Fruit fly (Drosophila melanogaster) whole organism, embryonic: Measurements from ENCODE around the gene sud1.

ENCODE experiments used
- Atf3 ChIP-seq: fragments of 200-800 bp; sonication (Bioruptor generic); optimal IDR thresholded peaks from 3 replicates; lab custom pipeline; 2016; ENCODE audit warnings: missing biosample characterization, missing genetic modification characterization
- B-H1 ChIP-seq: fragments of 200-800 bp; sonication (Bioruptor generic); IDR thresholded peaks from 3 replicates; pipeline ENCODE4 v1.3.6; 2022; ENCODE audit warnings: missing biosample characterization, missing genetic modification characterization
- CG10431 ChIP-seq: fragments of 200-800 bp; sonication (Bioruptor generic); optimal IDR thresholded peaks from 3 replicates; lab custom pipeline; 2018; ENCODE audit warnings: missing biosample characterization, mild to moderate bottlenecking, missing genetic modification characterization
- CG11696 ChIP-seq: fragments of 200-800 bp; sonication (Bioruptor generic); IDR thresholded peaks from 2 replicates; pipeline ENCODE4 v1.3.6; 2022; ENCODE audit warnings: missing biosample characterization, missing genetic modification characterization
- CG13624 ChIP-seq: fragments of 200-800 bp; sonication (Bioruptor generic); optimal IDR thresholded peaks from 2 replicates; lab custom pipeline; 2016; ENCODE audit warnings: missing biosample characterization, missing genetic modification characterization
- CG13894 ChIP-seq: fragments of 200-800 bp; sonication (Bioruptor generic); optimal IDR thresholded peaks from 3 replicates; lab custom pipeline; 2018; ENCODE audit warnings: missing biosample characterization, mild to moderate bottlenecking, missing genetic modification characterization, moderate library complexity
- CG1602 ChIP-seq: fragments of 200-800 bp; sonication (Bioruptor generic); optimal IDR thresholded peaks from 3 replicates; lab custom pipeline; 2016; ENCODE audit warnings: missing biosample characterization, missing genetic modification characterization
- CG17359 ChIP-seq: fragments of 200-800 bp; sonication (Bioruptor generic); optimal IDR thresholded peaks from 3 replicates; lab custom pipeline; 2018; ENCODE audit warnings: missing biosample characterization, mild to moderate bottlenecking, missing genetic modification characterization, moderate library complexity
- CG17802 ChIP-seq: fragments of 200-800 bp; sonication (Bioruptor generic); optimal IDR thresholded peaks from 2 replicates; lab custom pipeline; 2018; ENCODE audit warnings: missing biosample characterization, mild to moderate bottlenecking, missing genetic modification characterization, moderate library complexity
- CG18476 ChIP-seq: fragments of 200-800 bp; sonication (Bioruptor generic); optimal IDR thresholded peaks from 2 replicates; lab custom pipeline; 2016; ENCODE audit warnings: missing biosample characterization, mild to moderate bottlenecking, missing genetic modification characterization
- CG2712 ChIP-seq: fragments of 200-800 bp; optimal IDR thresholded peaks from 3 replicates; lab custom pipeline; 2019; ENCODE audit warnings: missing biosample characterization, mild to moderate bottlenecking, missing genetic modification characterization, moderate library complexity
- CG31388 ChIP-seq: fragments of 200-800 bp; sonication (Bioruptor generic); optimal IDR thresholded peaks from 2 replicates; lab custom pipeline; 2016; ENCODE audit warnings: missing biosample characterization, missing genetic modification characterization
- CG32532 ChIP-seq: fragments of 200-800 bp; sonication (Bioruptor generic); IDR thresholded peaks from 2 replicates; pipeline ENCODE4 v1.3.6; 2022; ENCODE audit warnings: missing biosample characterization, missing genetic modification characterization
- CG33213 ChIP-seq: fragments of 200-800 bp; sonication (Bioruptor generic); optimal IDR thresholded peaks from 3 replicates; lab custom pipeline; 2016; ENCODE audit warnings: missing biosample characterization, missing genetic modification characterization
- CG4360 ChIP-seq: fragments of 200-800 bp; sonication (Bioruptor generic); IDR thresholded peaks from 2 replicates; pipeline ENCODE4 v1.3.6; 2022; ENCODE audit warnings: missing biosample characterization, missing genetic modification characterization
- CG4617 ChIP-seq: fragments of 200-800 bp; sonication (Bioruptor generic); optimal IDR thresholded peaks from 3 replicates; lab custom pipeline; 2016; ENCODE audit warnings: missing biosample characterization, missing genetic modification characterization, borderline replicate concordance
- CG7963 ChIP-seq: fragments of 200-800 bp; sonication (Bioruptor generic); IDR thresholded peaks from 3 replicates; pipeline ENCODE4 v1.3.6; 2022; ENCODE audit warnings: missing biosample characterization, missing genetic modification characterization; ENCODE audit not compliant: partially characterized antibody
- CG8281 ChIP-seq: fragments of 200-800 bp; sonication (Bioruptor generic); optimal IDR thresholded peaks from 2 replicates; lab custom pipeline; 2018; ENCODE audit warnings: missing biosample characterization, mild to moderate bottlenecking, missing genetic modification characterization, moderate library complexity
- CoRest ChIP-seq: fragments of 200-800 bp; sonication (Bioruptor generic); optimal IDR thresholded peaks from 3 replicates; lab custom pipeline; 2018; ENCODE audit warnings: missing biosample characterization, mild to moderate bottlenecking, missing genetic modification characterization, moderate library complexity
- Dll ChIP-seq: fragments of 200-800 bp; sonication (Bioruptor generic); IDR thresholded peaks from 4 replicates; pipeline ENCODE4 v1.3.6; 2022; ENCODE audit warnings: missing biosample characterization, missing genetic modification characterization; ENCODE audit not compliant: partially characterized antibody
- Dp ChIP-seq: fragments of 200-800 bp; sonication (Bioruptor generic); optimal IDR thresholded peaks from 2 replicates; lab custom pipeline; 2018; ENCODE audit warnings: missing biosample characterization, mild to moderate bottlenecking, missing genetic modification characterization, moderate library complexity
- Eip74EF ChIP-seq, 2 experiments: fragments of 200-800 bp in 1 of 2; fragments of >200 bp in 1 of 2; sonication (Bioruptor generic) in 1 of 2; optimal IDR thresholded peaks; 2 replicates each; lab custom pipeline; 2017 to 2019; ENCODE audit warnings: missing biosample characterization in 2 of 2, missing genetic modification characterization in 2 of 2, mild to moderate bottlenecking in 1 of 2, moderate library complexity in 1 of 2
- Ets65A ChIP-seq: fragments of 200-800 bp; sonication (Bioruptor generic); peaks from one replicate; lab custom pipeline; 2016; ENCODE audit warnings: missing biosample characterization, missing genetic modification characterization
- Hr78 ChIP-seq, 2 experiments: fragments of 200-800 bp in 1 of 2; fragments of >200 bp in 1 of 2; sonication (Bioruptor generic) in 1 of 2; optimal IDR thresholded peaks; 2 replicates each; lab custom pipeline; 2017 to 2019; ENCODE audit warnings: missing biosample characterization in 2 of 2, missing genetic modification characterization in 2 of 2, mild to moderate bottlenecking in 1 of 2, moderate library complexity in 1 of 2
- MBD-R2 ChIP-seq: fragments of 200-800 bp; sonication (Bioruptor generic); IDR thresholded peaks from 2 replicates; pipeline ENCODE4 v1.3.6; 2022; ENCODE audit warnings: missing biosample characterization, missing genetic modification characterization
- NK7.1 ChIP-seq: fragments of 200-800 bp; sonication (Bioruptor generic); optimal IDR thresholded peaks from 3 replicates; lab custom pipeline; 2016; ENCODE audit warnings: missing biosample characterization, missing genetic modification characterization
- Pdp1 ChIP-seq, 2 experiments: fragments of 200-800 bp; sonication (Bioruptor generic); optimal IDR thresholded peaks; 3 replicates each; lab custom pipeline; 2016; ENCODE audit warnings: missing biosample characterization in 2 of 2, missing genetic modification characterization in 2 of 2, mild to moderate bottlenecking in 1 of 2, moderate library complexity in 1 of 2
- Usf ChIP-seq: fragments of 200-800 bp; sonication (Bioruptor generic); optimal IDR thresholded peaks from 2 replicates; lab custom pipeline; 2017; ENCODE audit warnings: missing genotype, missing biosample characterization, missing genetic modification characterization
- abd-A ChIP-seq: fragments of 200-800 bp; sonication (Bioruptor generic); optimal IDR thresholded peaks from 3 replicates; lab custom pipeline; 2019; ENCODE audit warnings: missing biosample characterization, mild to moderate bottlenecking, missing genetic modification characterization, moderate library complexity
- aop ChIP-seq: fragments of 200-800 bp; sonication (Bioruptor generic); IDR thresholded peaks from 2 replicates; pipeline ENCODE4 v1.3.6; 2022; ENCODE audit warnings: missing biosample characterization, missing genetic modification characterization
- chinmo ChIP-seq: fragments of 200-800 bp; sonication (Bioruptor generic); IDR thresholded peaks from 4 replicates; pipeline ENCODE4 v1.3.6; 2022; ENCODE audit warnings: missing biosample characterization, missing genetic modification characterization; ENCODE audit not compliant: partially characterized antibody
- ci ChIP-seq: fragments of 200-800 bp; sonication (Bioruptor generic); IDR thresholded peaks from 3 replicates; pipeline ENCODE4 v1.3.6; 2022; ENCODE audit warnings: missing biosample characterization, missing genetic modification characterization
- cwo ChIP-seq: fragments of 200-800 bp; sonication (Bioruptor generic); optimal IDR thresholded peaks from 3 replicates; lab custom pipeline; 2017; ENCODE audit warnings: missing biosample characterization, missing genetic modification characterization, mild to moderate bottlenecking, moderate library complexity, missing genetic modification reagents
- en ChIP-seq: fragments of 200-800 bp; sonication (Bioruptor generic); optimal IDR thresholded peaks from 2 replicates; lab custom pipeline; 2016; ENCODE audit warnings: missing biosample characterization, missing genetic modification characterization
- esg ChIP-seq: fragments of 200-800 bp; sonication (Bioruptor generic); conservative IDR thresholded peaks from 2 replicates; pipeline ENCODE4 v1.3.6; 2022; ENCODE audit warnings: missing biosample characterization, missing genetic modification characterization
- exex ChIP-seq: fragments of 200-800 bp; sonication (Bioruptor generic); optimal IDR thresholded peaks from 4 replicates; lab custom pipeline; 2018; ENCODE audit warnings: missing biosample characterization, mild to moderate bottlenecking, missing genetic modification characterization, moderate library complexity
- gcm ChIP-seq: fragments of 200-800 bp; sonication (Bioruptor generic); optimal IDR thresholded peaks from 2 replicates; lab custom pipeline; 2019; ENCODE audit warnings: missing biosample characterization, mild to moderate bottlenecking, missing genetic modification characterization, moderate library complexity
- gro ChIP-seq: fragments of 200-800 bp; sonication (Bioruptor generic); optimal IDR thresholded peaks from 2 replicates; lab custom pipeline; 2016; ENCODE audit warnings: missing biosample characterization, missing genetic modification characterization
- gsb ChIP-seq: fragments of 200-800 bp; sonication (Bioruptor generic); IDR thresholded peaks from 2 replicates; pipeline ENCODE4 v1.3.6; 2022; ENCODE audit warnings: missing biosample characterization, missing genetic modification characterization
- hth ChIP-seq: fragments of >200 bp; optimal IDR thresholded peaks from 2 replicates; lab custom pipeline; 2017; ENCODE audit warnings: inconsistent platforms
- lab ChIP-seq: fragments of 200-800 bp; sonication (Bioruptor generic); optimal IDR thresholded peaks from 3 replicates; lab custom pipeline; 2017; ENCODE audit warnings: missing biosample characterization, missing genetic modification characterization, mild to moderate bottlenecking, moderate library complexity, missing genetic modification reagents
- oc ChIP-seq: fragments of 200-800 bp; sonication (Bioruptor generic); optimal IDR thresholded peaks from 2 replicates; lab custom pipeline; 2018; ENCODE audit warnings: missing biosample characterization, mild to moderate bottlenecking, missing genetic modification characterization, moderate library complexity
- odd ChIP-seq: fragments of 200-800 bp; sonication (Bioruptor generic); optimal IDR thresholded peaks from 2 replicates; lab custom pipeline; 2017; ENCODE audit warnings: missing biosample characterization, mild to moderate bottlenecking, missing genetic modification characterization
- onecut ChIP-seq: fragments of 200-800 bp; sonication (Bioruptor generic); IDR thresholded peaks from 2 replicates; pipeline ENCODE4 v1.3.6; 2022; ENCODE audit warnings: missing biosample characterization, missing genetic modification characterization
- org-1 ChIP-seq: fragments of 200-800 bp; sonication (Bioruptor generic); optimal IDR thresholded peaks from 2 replicates; lab custom pipeline; 2017; ENCODE audit warnings: missing biosample characterization, missing genetic modification characterization
- pho ChIP-seq: fragments of 200-800 bp; sonication (Bioruptor generic); optimal IDR thresholded peaks from 2 replicates; lab custom pipeline; 2016; ENCODE audit warnings: missing biosample characterization, missing genetic modification characterization
- sqz ChIP-seq: fragments of 200-800 bp; sonication (Bioruptor generic); optimal IDR thresholded peaks from 3 replicates; lab custom pipeline; 2018; ENCODE audit warnings: missing biosample characterization, mild to moderate bottlenecking, missing genetic modification characterization
- sug ChIP-seq: fragments of 200-800 bp; optimal IDR thresholded peaks from 2 replicates; lab custom pipeline; 2019; ENCODE audit warnings: missing biosample characterization, mild to moderate bottlenecking, missing genetic modification characterization, moderate library complexity
- wor ChIP-seq: fragments of 200-800 bp; sonication (Bioruptor generic); IDR thresholded peaks from 2 replicates; pipeline ENCODE4 v1.3.6; 2022; ENCODE audit warnings: missing biosample characterization, missing genetic modification characterization

Gene sud1

DNA sequence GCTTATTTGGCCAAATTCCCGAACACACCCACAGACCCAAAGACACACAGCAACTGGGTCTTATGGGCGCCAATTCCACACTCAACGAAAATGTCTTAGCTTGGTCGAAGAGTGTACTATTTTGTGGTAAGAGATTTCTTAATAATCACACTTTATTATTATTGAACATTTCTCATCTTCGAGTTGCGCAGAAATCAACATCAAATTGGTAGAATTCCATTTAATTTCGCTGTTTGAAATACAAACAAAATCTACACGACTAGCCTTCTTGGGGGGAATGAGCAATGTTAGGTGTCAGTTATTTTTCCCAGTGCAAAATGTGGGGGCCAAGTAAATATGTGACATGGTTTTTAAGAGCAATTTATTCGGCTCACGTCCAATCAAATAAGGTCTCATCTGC lies 26.7 kb downstream of the sud1 start (continued):
- TF ChIP-seq lab (GFP tag; lab: Kevin White, UChicago): peak; percentile 25
- TF ChIP-seq gsb (GFP tag; lab: Robert Waterston, UW): no peak
- peak; percentile 18 for TF ChIP-seq CG2712
- no peak for TF ChIP-seq odd
- no peak for TF ChIP-seq Usf (GFP tag; lab: Kevin White, UChicago)
- TF ChIP-seq CG17359: no peak
- TF ChIP-seq CG13894 (tag; lab: Kevin White, UChicago): no peak
- no peak for TF ChIP-seq CG4360 (GFP tag; lab: Robert Waterston, UW)
- no peak for TF ChIP-seq CG10431
- TF ChIP-seq onecut: no peak
- TF ChIP-seq Eip74EF (GFP tag; optimal IDR thresholded peaks at IDR 0.05; lab: Kevin White, UChicago): no peak
- no peak for TF ChIP-seq CG4617 (GFP tag; lab: Kevin White, UChicago)
- no peak for TF ChIP-seq CG8281 (tag; lab: Kevin White, UChicago)
- no peak for TF ChIP-seq org-1 (GFP tag; lab: Kevin White, UChicago)
- TF ChIP-seq aop (GFP tag; lab: Robert Waterston, UW): no peak
- TF ChIP-seq CG17802: no peak
- no peak for TF ChIP-seq Dp (GFP tag; lab: Kevin White, UChicago)

DNA sequence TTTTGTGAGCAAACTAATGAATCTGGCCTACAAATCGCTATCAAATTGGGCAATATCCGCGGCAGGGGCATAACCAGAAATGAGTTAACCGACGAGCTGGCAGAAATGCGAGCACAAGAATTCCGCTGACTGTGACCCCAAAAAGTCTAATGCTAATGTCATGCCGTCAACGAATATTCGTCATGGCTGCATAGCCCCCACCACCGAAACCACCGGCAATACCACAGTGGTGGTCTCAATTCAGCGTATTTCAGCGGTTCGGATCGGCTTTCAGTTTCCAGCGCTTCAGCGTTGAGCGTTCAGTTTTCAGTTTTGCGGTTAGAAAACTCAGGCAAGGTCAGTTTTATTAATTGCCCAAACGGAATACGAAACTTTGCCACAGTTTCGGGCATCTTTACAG lies 27.4 kb downstream of the sud1 start:
- TF ChIP-seq gcm (GFP tag; lab: Kevin White, UChicago) (no peak), CG18476 (GFP tag; lab: Kevin White, UChicago) (no peak), oc (tag; lab: Kevin White, UChicago) (no peak), CG32532 (GFP tag; lab: Robert Waterston, UW) (no peak), exex (tag; lab: Kevin White, UChicago) (no peak), NK7.1 (GFP tag; lab: Kevin White, UChicago) (no peak), gro (GFP tag; lab: Kevin White, UChicago) (no peak), CG13624 (GFP tag; lab: Kevin White, UChicago) (no peak), pho (GFP tag; lab: Kevin White, UChicago) (no peak), en (GFP tag; lab: Kevin White, UChicago) (no peak), Hr78 (GFP tag; optimal IDR thresholded peaks at IDR 0.05; lab: Kevin White, UChicago) (no peak), CG7963 (GFP tag; lab: Robert Waterston, UW) (no peak), Dll (GFP tag; lab: Robert Waterston, UW) (no peak)

DNA sequence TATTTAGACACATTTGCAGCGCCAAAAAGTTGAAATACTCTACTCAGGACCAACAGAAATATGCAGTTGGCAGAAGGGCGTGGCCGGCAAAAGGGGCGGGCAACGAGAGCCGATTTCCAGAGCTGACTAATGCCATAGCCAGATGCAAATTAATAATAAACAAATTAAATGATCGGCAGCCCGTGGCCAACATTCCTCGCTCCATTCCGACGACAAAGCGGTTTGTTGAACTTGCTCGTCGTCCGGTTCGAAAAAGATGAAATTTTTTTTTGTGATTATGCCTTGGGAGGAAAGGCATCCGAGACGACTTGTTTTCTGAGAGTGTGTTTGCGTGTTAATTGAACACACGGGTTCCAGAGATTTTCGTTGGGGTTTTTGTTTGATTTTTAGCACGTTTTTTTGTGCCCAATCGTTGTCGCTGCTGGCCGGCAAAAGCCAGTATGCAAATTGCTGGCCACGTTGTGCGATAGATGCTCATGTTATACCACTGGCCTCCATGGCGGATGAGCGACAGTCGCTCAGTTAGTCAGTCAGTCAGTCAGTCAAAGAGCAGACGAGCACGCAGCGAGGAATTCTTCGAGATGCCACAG lies 28.3 kb downstream of the sud1 start:
- no peak for TF ChIP-seq wor
- TF ChIP-seq abd-A (tag; lab: Kevin White, UChicago): peak; percentile 30
- TF ChIP-seq sqz (GFP tag; lab: Kevin White, UChicago): peak; percentile 35
- TF ChIP-seq sug (tag; lab: Kevin White, UChicago): no peak
- TF ChIP-seq CG1602 (GFP tag; lab: Kevin White, UChicago): no peak
- 0 out of 4 replicates have a peak, but pooled peaks have one; percentile 70 for TF ChIP-seq chinmo (GFP tag; lab: Robert Waterston, UW)
- no peak for TF ChIP-seq ci (GFP tag; lab: Robert Waterston, UW)
- peak in 1 of 2 experiments; percentile 20 for TF ChIP-seq Pdp1 (GFP tag; optimal IDR thresholded peaks at IDR 0.05; lab: Kevin White, UChicago)
- TF ChIP-seq Ets65A (GFP tag; lab: Kevin White, UChicago): peak; percentile 39
- TF ChIP-seq esg: no peak
- TF ChIP-seq hth (lab: Kevin White, UChicago): no peak
- no peak for TF ChIP-seq Atf3 (GFP tag; lab: Kevin White, UChicago)
- TF ChIP-seq B-H1: no peak
- TF ChIP-seq CG8281 (tag; lab: Kevin White, UChicago): peak; percentile 49
- TF ChIP-seq MBD-R2: no peak
- TF ChIP-seq CG33213 (GFP tag; lab: Kevin White, UChicago): no peak
- no peak for TF ChIP-seq CG11696 (GFP tag; lab: Robert Waterston, UW)
- TF ChIP-seq CoRest (tag; lab: Kevin White, UChicago): no peak
- TF ChIP-seq cwo: peak; percentile 78
- no peak for TF ChIP-seq CG31388 (GFP tag; lab: Kevin White, UChicago)
